Fruit fly (Drosophila melanogaster): ENCODE results near the gene Acam.

Acam gene

dm6 chr3R:25854825-25855224 is 43.1 kb downstream of the Acam start (continued):
- TF ChIP-seq fru (optimal IDR thresholded peaks at IDR 0.05), result no peak
- no peak for TF ChIP-seq CG18011 (GFP tag; optimal IDR thresholded peaks at IDR 0.05)
- TF ChIP-seq pum (GFP tag; optimal IDR thresholded peaks at IDR 0.05), result no peak
- 0 out of 2 replicates have a peak, but pooled peaks have one; percentile 12 for TF ChIP-seq CG9215 (GFP tag; IDR thresholded peaks at IDR 0.05)
- TF ChIP-seq CG33213 (GFP tag; optimal IDR thresholded peaks at IDR 0.05), result no peak
- no peak for TF ChIP-seq pzg (GFP tag; optimal IDR thresholded peaks at IDR 0.05)
- no peak for TF ChIP-seq CG10654 (GFP tag; optimal IDR thresholded peaks at IDR 0.05)
- no peak for TF ChIP-seq CG12071 (GFP tag; optimal IDR thresholded peaks at IDR 0.05)
- no peak for TF ChIP-seq tna (GFP tag; IDR thresholded peaks at IDR 0.05; ENCODE audit: partially characterized antibody)
- no peak for TF ChIP-seq pnt (GFP tag; optimal IDR thresholded peaks at IDR 0.05)
- no peak for TF ChIP-seq CG11560 (tag; IDR thresholded peaks at IDR 0.05)
- TF ChIP-seq scrt (GFP tag; optimal IDR thresholded peaks at IDR 0.05), result peak; percentile 14
- no peak for TF ChIP-seq dati (GFP tag; IDR thresholded peaks at IDR 0.05)
- no peak for TF ChIP-seq CG12104 (GFP tag; optimal IDR thresholded peaks at IDR 0.05)
- no peak for TF ChIP-seq CG11696 (GFP tag; IDR thresholded peaks at IDR 0.05)
- no peak for TF ChIP-seq ash1 (GFP tag; optimal IDR thresholded peaks at IDR 0.05)
- TF ChIP-seq prd (optimal IDR thresholded peaks at IDR 0.05), result no peak
- no peak; the same call in 2 of the 3 replicates for TF ChIP-seq prd (GFP tag; IDR thresholded peaks at IDR 0.05)
- no peak for TF ChIP-seq dpn (GFP tag; optimal IDR thresholded peaks at IDR 0.05)
- TF ChIP-seq CG9609 (GFP tag; optimal IDR thresholded peaks at IDR 0.05), result no peak
- TF ChIP-seq CG16815 (GFP tag; optimal IDR thresholded peaks at IDR 0.05), result no peak
- no peak for TF ChIP-seq maf-S (GFP tag; optimal IDR thresholded peaks at IDR 0.05)
- TF ChIP-seq sqz (GFP tag; optimal IDR thresholded peaks at IDR 0.05), result no peak
- no peak for TF ChIP-seq HLH54F (GFP tag; optimal IDR thresholded peaks at IDR 0.05)
- 0 out of 2 replicates have a peak, but pooled peaks have one; percentile 7 for TF ChIP-seq danr (GFP tag; IDR thresholded peaks at IDR 0.05)
- TF ChIP-seq Ets65A (GFP tag), result no peak
- TF ChIP-seq CG14710 (tag; optimal IDR thresholded peaks at IDR 0.05), result no peak
- no peak for TF ChIP-seq vfl (GFP tag; optimal IDR thresholded peaks at IDR 0.05)
- no peak for TF ChIP-seq CG3163 (GFP tag; optimal IDR thresholded peaks at IDR 0.05)
- no peak for TF ChIP-seq CG6683 (GFP tag; optimal IDR thresholded peaks at IDR 0.05)
- no peak for TF ChIP-seq ATbp (GFP tag; optimal IDR thresholded peaks at IDR 0.05)
- TF ChIP-seq YL-1 (GFP tag; optimal IDR thresholded peaks at IDR 0.05), result no peak
- no peak for TF ChIP-seq cas (GFP tag; IDR thresholded peaks at IDR 0.05)
- no peak for TF ChIP-seq CG12219 (GFP tag; optimal IDR thresholded peaks at IDR 0.05)
- TF ChIP-seq tll (GFP tag; optimal IDR thresholded peaks at IDR 0.05), result no peak
- TF ChIP-seq HHEX (GFP tag; optimal IDR thresholded peaks at IDR 0.05), result no peak
- TF ChIP-seq CG14441 (GFP tag; IDR thresholded peaks at IDR 0.05), result peak; percentile 47
- TF ChIP-seq CG15514 (GFP tag; optimal IDR thresholded peaks at IDR 0.05), result peak; percentile 26
- no peak for TF ChIP-seq CG17385 (GFP tag; optimal IDR thresholded peaks at IDR 0.05)
- no peak for TF ChIP-seq CG4424 (GFP tag; optimal IDR thresholded peaks at IDR 0.05)
- TF ChIP-seq CG34224 (GFP tag; IDR thresholded peaks at IDR 0.05; ENCODE audit: partially characterized antibody), result no peak
- no peak for TF ChIP-seq fd102C (GFP tag; optimal IDR thresholded peaks at IDR 0.05)
- TF ChIP-seq D (optimal IDR thresholded peaks at IDR 0.05), result no peak
- TF ChIP-seq D (GFP tag; optimal IDR thresholded peaks at IDR 0.05), result no peak
- peak in 1 of 2 experiments; percentile 44 for TF ChIP-seq Hr51 (GFP tag; optimal IDR thresholded peaks at IDR 0.05)
- TF ChIP-seq rib (GFP tag; IDR thresholded peaks at IDR 0.05), result no peak
- no peak for TF ChIP-seq lbe (GFP tag; optimal IDR thresholded peaks at IDR 0.05)
- TF ChIP-seq Atf6 (GFP tag; IDR thresholded peaks at IDR 0.05), result no peak; the same call in 1 of the 2 replicates
- TF ChIP-seq Mes4 (GFP tag; optimal IDR thresholded peaks at IDR 0.05), result no peak
- peak; percentile 25 for TF ChIP-seq cwo (GFP tag; optimal IDR thresholded peaks at IDR 0.05)
- TF ChIP-seq CG11398 (GFP tag; optimal IDR thresholded peaks at IDR 0.05), result no peak
- no peak for TF ChIP-seq HLHmδ (GFP tag; optimal IDR thresholded peaks at IDR 0.05)

Measured in whole organism, embryonic.